Worm (Caenorhabditis elegans) whole organism, L4/young adult: ENCODE measurements around the gene uroc-1.

ENCODE experiments used
- W03F9.2 ChIP-seq: fragments of 150-350 bp; optimal IDR thresholded peaks from 2 replicates; lab custom pipeline; 2014; ENCODE audit warnings: missing biosample characterization, missing genetic modification characterization
- dao-5 ChIP-seq: sonication (generic microtip); optimal IDR thresholded peaks from 2 replicates; lab custom pipeline; 2016; ENCODE audit warnings: missing genotype, missing genetic modification characterization, moderate library complexity, missing compliant biosample characterization
- him-1 ChIP-seq: sonication (generic microtip); optimal IDR thresholded peaks from 2 replicates; lab custom pipeline; 2016; ENCODE audit warnings: missing genotype, missing genetic modification reagents, missing genetic modification characterization, missing compliant biosample characterization

DNA sequence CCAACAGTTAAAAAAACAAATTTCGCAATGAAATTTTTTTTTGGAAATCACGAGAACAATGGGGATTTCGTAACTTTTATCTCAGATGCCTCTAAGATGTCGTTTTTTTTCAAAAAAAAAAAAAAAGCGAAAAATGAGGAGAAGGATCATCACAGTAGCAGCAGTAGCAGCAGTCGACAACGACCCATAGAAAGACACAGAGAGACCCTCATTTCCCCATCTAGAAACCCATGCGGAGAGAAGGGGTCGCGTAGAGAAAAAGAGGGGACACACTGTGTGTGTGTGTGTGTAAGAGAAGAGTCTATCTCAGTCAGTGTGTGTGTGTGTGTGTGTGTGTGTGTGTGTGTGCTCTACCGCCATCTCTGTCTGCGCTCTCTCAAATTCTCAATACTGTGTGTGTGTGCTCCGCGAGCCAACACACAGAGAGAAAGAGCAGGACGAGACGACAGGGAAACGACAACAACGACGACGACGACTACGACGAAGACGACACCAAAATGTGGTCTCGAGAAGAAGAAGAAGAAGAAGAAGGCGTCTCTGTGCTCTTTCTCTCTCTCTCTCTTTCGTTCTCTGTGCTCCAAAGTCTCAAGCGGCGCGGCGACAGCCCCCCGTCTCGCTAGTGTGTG, 51.0 kb downstream of the uroc-1 start:
- TF ChIP-seq him-1 (tag; lab: Kevin White, UChicago) (peak; percentile 89), dao-5 (tag; lab: Kevin White, UChicago) (no peak), W03F9.2 (no peak)
